Worm (Caenorhabditis elegans): ENCODE data around the gene nsy-1.

Gene nsy-1

ce11 chrII:5061794-5062368 lies 39.3 kb downstream of the nsy-1 start, which contains the start of gene smc-5 (continued):
- TF ChIP-seq Y116A8C.19 (tag; optimal IDR thresholded peaks at IDR 0.05; ENCODE audit: borderline replicate concordance) (no peak), efl-1 (optimal IDR thresholded peaks at IDR 0.05) (peak; percentile 84 to 88), efl-1 (GFP tag; optimal IDR thresholded peaks at IDR 0.05 in 1 of 2) (peak; percentile 86 to 98), hpl-2 (GFP tag; optimal IDR thresholded peaks at IDR 0.05) (peak; percentile 8), snu-23 (GFP tag; optimal IDR thresholded peaks at IDR 0.05) (peak; percentile 78), tlp-1 (tag; optimal IDR thresholded peaks at IDR 0.05) (no peak), fkh-10 (GFP tag; optimal IDR thresholded peaks at IDR 0.05) (peak; percentile 24), unc-98 (GFP tag; IDR thresholded peaks at IDR 0.05) (peak; percentile 25; the same call in 1 of the 2 replicates), jun-1 (tag; optimal IDR thresholded peaks at IDR 0.05) (peak; percentile 32), zip-4 (GFP tag; optimal IDR thresholded peaks at IDR 0.05) (no peak), C16A3.4 (tag; optimal IDR thresholded peaks at IDR 0.05) (peak; percentile 92), nhr-47 (tag; optimal IDR thresholded peaks at IDR 0.05) (peak; percentile 73), C34B4.2 (tag; optimal IDR thresholded peaks at IDR 0.05) (no peak), ceh-90 (tag; optimal IDR thresholded peaks at IDR 0.05) (no peak), efl-3 (GFP tag; optimal IDR thresholded peaks at IDR 0.05) (no peak), zag-1 (tag; optimal IDR thresholded peaks at IDR 0.05) (no peak), snpc-4 (tag; optimal IDR thresholded peaks at IDR 0.05) (peak; percentile 63), lin-14 (GFP tag; optimal IDR thresholded peaks at IDR 0.05) (peak; percentile 69), aly-2 (tag; optimal IDR thresholded peaks at IDR 0.05) (peak; percentile 28), ets-5 (GFP tag; IDR thresholded peaks at IDR 0.05) (no peak), alr-1 (tag; optimal IDR thresholded peaks at IDR 0.05; ENCODE audit: borderline replicate concordance) (no peak), hlh-4 (tag; optimal IDR thresholded peaks at IDR 0.05) (no peak), sox-4 (tag; optimal IDR thresholded peaks at IDR 0.05) (peak; percentile 16), skn-1 (tag; optimal IDR thresholded peaks at IDR 0.05) (peak; percentile 89), isw-1 (GFP tag; IDR thresholded peaks at IDR 0.05) (peak; percentile 71), tbx-2 (tag; optimal IDR thresholded peaks at IDR 0.05) (peak; percentile 57), nhr-28 (tag; optimal IDR thresholded peaks at IDR 0.05) (no peak), sptf-1 (tag; optimal IDR thresholded peaks at IDR 0.05) (no peak), egl-27 (tag; optimal IDR thresholded peaks at IDR 0.05) (no peak), ztf-11 (tag; optimal IDR thresholded peaks at IDR 0.05) (peak in 1 of 2 experiments; percentile 48), nhr-85 (tag) (peak; percentile 69), ceh-8 (GFP tag; optimal IDR thresholded peaks at IDR 0.05) (no peak), pqm-1 (tag; optimal IDR thresholded peaks at IDR 0.05) (no peak), nhr-237 (tag; optimal IDR thresholded peaks at IDR 0.05) (no peak), fos-1 (tag; optimal IDR thresholded peaks at IDR 0.05) (peak; percentile 54), grh-1 (GFP tag; IDR thresholded peaks at IDR 0.05) (no peak)

- TF ChIP-seq efl-3 (GFP tag; optimal IDR thresholded peaks at IDR 0.05) (no peak), snu-23 (GFP tag; optimal IDR thresholded peaks at IDR 0.05) (no peak), dsc-1 (tag; optimal IDR thresholded peaks at IDR 0.05) (peak; percentile 92), lsy-2 (tag; optimal IDR thresholded peaks at IDR 0.05) (no peak), fkh-4 (tag; optimal IDR thresholded peaks at IDR 0.05; ENCODE audit: borderline replicate concordance) (no peak), mdl-1 (tag; optimal IDR thresholded peaks at IDR 0.05) (no peak), jun-1 (tag; optimal IDR thresholded peaks at IDR 0.05) (no peak), nhr-71 (tag; optimal IDR thresholded peaks at IDR 0.05) (peak; percentile 8), ets-5 (GFP tag; IDR thresholded peaks at IDR 0.05) (no peak), zip-4 (GFP tag; optimal IDR thresholded peaks at IDR 0.05) (no peak), nhr-237 (tag; optimal IDR thresholded peaks at IDR 0.05) (no peak), pax-3 (tag; optimal IDR thresholded peaks at IDR 0.05) (peak; percentile 33), ceh-82 (tag; optimal IDR thresholded peaks at IDR 0.05) (no peak), alr-1 (tag; optimal IDR thresholded peaks at IDR 0.05; ENCODE audit: borderline replicate concordance) (no peak), Y116A8C.19 (tag; optimal IDR thresholded peaks at IDR 0.05; ENCODE audit: borderline replicate concordance) (no peak), fkh-8 (tag; optimal IDR thresholded peaks at IDR 0.05) (no peak), nhr-11 (tag; optimal IDR thresholded peaks at IDR 0.05) (no peak), C04F5.9 (tag; optimal IDR thresholded peaks at IDR 0.05) (no peak), unc-30 (tag; optimal IDR thresholded peaks at IDR 0.05) (no peak), elt-2 (tag; optimal IDR thresholded peaks at IDR 0.05) (no peak), sox-4 (tag; optimal IDR thresholded peaks at IDR 0.05) (peak; percentile 2), nhr-85 (tag) (no peak), C16A3.4 (tag; optimal IDR thresholded peaks at IDR 0.05) (no peak), egl-27 (tag; optimal IDR thresholded peaks at IDR 0.05) (no peak), rnt-1 (tag; optimal IDR thresholded peaks at IDR 0.05) (no peak), hpl-2 (GFP tag; optimal IDR thresholded peaks at IDR 0.05) (no peak), aly-2 (tag; optimal IDR thresholded peaks at IDR 0.05) (no peak), nhr-47 (tag; optimal IDR thresholded peaks at IDR 0.05) (peak; percentile 26), elt-3 (tag; optimal IDR thresholded peaks at IDR 0.05) (no peak)
Measured at ce11 chrII:5066967-5067366, 44.4 kb downstream of the nsy-1 start.
